Worm (Caenorhabditis elegans) whole organism, midembryonic: ENCODE data around the gene T22B7.8.

Experiments used
- T22C8.4 ChIP-seq: fragments of 200-800 bp; sonication (Bioruptor generic); IDR thresholded peaks from 2 replicates; pipeline ENCODE4 v1.3.6; 2022; ENCODE audit warnings: missing genetic modification characterization, missing compliant biosample characterization
- cog-1 ChIP-seq: sonication (generic microtip); optimal IDR thresholded peaks from 2 replicates; lab custom pipeline; 2016; ENCODE audit warnings: missing genetic modification characterization, missing compliant biosample characterization
- flt-1 ChIP-seq: fragments of 200-800 bp; sonication (Bioruptor generic); IDR thresholded peaks from 2 replicates; pipeline ENCODE4 v1.3.6; 2022; ENCODE audit warnings: missing genetic modification characterization, missing compliant biosample characterization
- klf-2 ChIP-seq: fragments of 200-800 bp; sonication (Bioruptor generic); conservative IDR thresholded peaks from 2 replicates; pipeline ENCODE4 v1.3.6; 2022; ENCODE audit warnings: missing genetic modification reagents, missing genetic modification characterization, missing compliant biosample characterization
- med-1 ChIP-seq: sonication (generic microtip); optimal IDR thresholded peaks from 2 replicates; lab custom pipeline; 2017; ENCODE audit warnings: missing genetic modification characterization, mild to moderate bottlenecking, missing compliant biosample characterization, antibody characterized with exemption, missing genetic modification reagents; ENCODE audit not compliant: insufficient read depth
- ref-1 ChIP-seq: fragments of 200-800 bp; sonication (Bioruptor generic); conservative IDR thresholded peaks from 2 replicates; pipeline ENCODE4 v1.3.6; 2022; ENCODE audit warnings: missing genetic modification reagents, missing genetic modification characterization, missing compliant biosample characterization
- tab-1 ChIP-seq: fragments of 200-800 bp; sonication (Bioruptor generic); IDR thresholded peaks from 2 replicates; pipeline ENCODE4 v1.3.6; 2022; ENCODE audit warnings: missing genetic modification characterization, missing compliant biosample characterization
- ztf-23 ChIP-seq: fragments of 200-800 bp; sonication (Bioruptor generic); IDR thresholded peaks from 2 replicates; pipeline ENCODE4 v1.3.6; 2022; ENCODE audit warnings: missing genetic modification reagents, missing genetic modification characterization, missing compliant biosample characterization
- ztf-29 ChIP-seq: fragments of 200-800 bp; sonication (Bioruptor generic); IDR thresholded peaks from 2 replicates; pipeline ENCODE4 v1.3.6; 2022; ENCODE audit warnings: missing genetic modification reagents, missing genetic modification characterization, missing compliant biosample characterization

DNA sequence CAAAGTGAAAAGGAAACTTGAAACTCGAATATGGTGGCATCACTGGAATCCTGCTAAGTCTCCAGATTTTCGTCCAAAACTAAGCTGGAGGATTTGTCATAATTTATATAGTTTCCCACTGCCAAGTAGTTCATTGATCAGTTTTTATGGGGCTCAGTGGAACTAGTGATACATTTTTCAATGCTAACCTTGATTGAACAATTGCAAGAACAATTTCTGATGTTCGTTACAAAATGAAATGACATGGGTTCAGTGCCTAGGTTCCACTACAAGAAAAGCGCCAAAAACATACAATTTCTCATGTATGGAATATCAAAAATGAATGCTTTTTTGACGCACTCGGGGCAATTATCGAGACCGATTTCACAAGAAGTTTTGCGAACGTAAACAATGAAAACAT, 9.9 kb upstream of the T22B7.8 start:
- TF ChIP-seq T22C8.4, result no peak
- no peak for TF ChIP-seq cog-1 (tag; lab: Kevin White, UChicago)
- no peak for TF ChIP-seq ztf-23 (GFP tag; lab: Robert Waterston, UW)
- TF ChIP-seq ref-1, result no peak
- TF ChIP-seq klf-2 (GFP tag; lab: Robert Waterston, UW), result no peak
- TF ChIP-seq ztf-29 (GFP tag; lab: Robert Waterston, UW), result no peak
- no peak for TF ChIP-seq med-1 (GFP tag; lab: Kevin White, UChicago)
- TF ChIP-seq tab-1 (GFP tag; lab: Robert Waterston, UW), result no peak
- TF ChIP-seq flt-1 (GFP tag; lab: Robert Waterston, UW), result no peak
